Worm (Caenorhabditis elegans) whole organism, L2 larva: ENCODE measurements around the gene nhr-153.

Experiments used
- ama-1 ChIP-seq: fragments of 150-350 bp; optimal IDR thresholded peaks from 2 replicates; lab custom pipeline; 2018; ENCODE audit warnings: inconsistent platforms
- blmp-1 ChIP-seq: sonication (generic microtip); optimal IDR thresholded peaks from 2 replicates; lab custom pipeline; 2017; ENCODE audit warnings: missing genetic modification characterization, mild to moderate bottlenecking, missing compliant biosample characterization, antibody characterized with exemption, moderate library complexity; ENCODE audit not compliant: insufficient read depth
- lin-13 ChIP-seq: fragments of 150-350 bp; optimal IDR thresholded peaks from 2 replicates; lab custom pipeline; 2014; ENCODE audit warnings: missing biosample characterization, missing genetic modification reagents, missing genetic modification characterization
- mab-5 ChIP-seq: fragments of 150-350 bp; optimal IDR thresholded peaks from 2 replicates; lab custom pipeline; 2014; ENCODE audit warnings: missing biosample characterization, missing genetic modification characterization
- nhr-237 ChIP-seq: fragments of 150-350 bp; optimal IDR thresholded peaks from 2 replicates; lab custom pipeline; 2014; ENCODE audit warnings: missing biosample characterization, missing genetic modification characterization
- skn-1 ChIP-seq: sonication (generic microtip); optimal IDR thresholded peaks from 2 replicates; lab custom pipeline; 2017; ENCODE audit warnings: missing biosample characterization, missing genetic modification characterization
- snpc-4 ChIP-seq: fragments of 150-350 bp; optimal IDR thresholded peaks from 2 replicates; lab custom pipeline; 2014; ENCODE audit warnings: missing biosample characterization, missing genetic modification characterization
- ztf-4 ChIP-seq: fragments of 150-350 bp; optimal IDR thresholded peaks from 2 replicates; lab custom pipeline; 2014; ENCODE audit warnings: missing biosample characterization, missing genetic modification characterization

DNA sequence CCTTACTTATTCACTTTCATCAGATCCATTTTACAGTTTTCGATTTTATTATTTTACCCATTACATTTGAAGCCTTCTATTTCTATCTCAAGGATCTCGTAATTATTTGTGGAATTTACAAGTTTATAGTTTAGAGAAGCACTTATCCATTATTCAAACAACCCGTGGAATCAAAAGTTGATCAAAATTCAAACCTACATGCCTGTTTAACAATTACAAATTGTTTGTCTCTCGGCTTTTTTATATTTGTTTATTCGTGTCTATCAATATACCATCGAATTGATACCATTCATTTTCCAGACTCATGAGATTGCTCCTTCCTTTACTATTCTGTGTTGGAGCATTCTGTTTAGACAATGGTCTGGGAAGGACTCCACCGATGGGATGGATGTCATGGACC lies 17.1 kb upstream of the nhr-153 start, which contains the start of gene gana-1:
- TF ChIP-seq ama-1 (lab: Kevin White, UChicago) = no peak
- no peak for TF ChIP-seq ztf-4 (tag; lab: Kevin White, UChicago)
- no peak for TF ChIP-seq lin-13 (GFP tag; lab: Kevin White, UChicago)
- TF ChIP-seq nhr-237 (tag; lab: Kevin White, UChicago) = no peak
- TF ChIP-seq mab-5 (tag; lab: Kevin White, UChicago) = no peak
- TF ChIP-seq blmp-1 = no peak
- TF ChIP-seq snpc-4 (tag; lab: Kevin White, UChicago) = no peak
- no peak for TF ChIP-seq skn-1 (tag; lab: Kevin White, UChicago)
